Worm (Caenorhabditis elegans): ENCODE data around the gene arrd-7.
A peak's percentile ranks its signal among the peaks of the same experiment; 100 is the strongest.

arrd-7 gene

ce11 chrII:12064680-12065135 lies 2.3 kb upstream of the arrd-7 start, which contains the start of gene arrd-8:
arrd-8 (plus strand) TSS chrII:12065085.
- TF ChIP-seq sma-9 (GFP tag; optimal IDR thresholded peaks at IDR 0.05) (peak; percentile 57), sma-9 (tag; optimal IDR thresholded peaks at IDR 0.05) (no peak), fos-1 (tag; optimal IDR thresholded peaks at IDR 0.05) (peak; percentile 85), F13H6.1 (tag; optimal IDR thresholded peaks at IDR 0.05) (no peak), gmeb-1 (tag; optimal IDR thresholded peaks at IDR 0.05) (peak; percentile 4)

ce11 chrII:12063076-12063475 lies 655 bp upstream of the arrd-7 start:
- no peak for TF ChIP-seq nhr-10 (tag; optimal IDR thresholded peaks at IDR 0.05)
- TF ChIP-seq fos-1 (tag; optimal IDR thresholded peaks at IDR 0.05) = peak; percentile 99
- TF ChIP-seq sma-9 (GFP tag; optimal IDR thresholded peaks at IDR 0.05) = peak; percentile 13
- no peak for TF ChIP-seq sma-9 (tag; optimal IDR thresholded peaks at IDR 0.05)
- no peak for TF ChIP-seq mbf-1 (tag; optimal IDR thresholded peaks at IDR 0.05)
- TF ChIP-seq nhr-23 (tag; optimal IDR thresholded peaks at IDR 0.05) = no peak
- TF ChIP-seq gmeb-1 (tag; optimal IDR thresholded peaks at IDR 0.05) = peak; percentile 30
- no peak for TF ChIP-seq ztf-11 (tag; optimal IDR thresholded peaks at IDR 0.05)

- TF ChIP-seq sma-9 (GFP tag; optimal IDR thresholded peaks at IDR 0.05) (no peak), sma-9 (tag; optimal IDR thresholded peaks at IDR 0.05) (no peak), nhr-23 (tag; optimal IDR thresholded peaks at IDR 0.05) (no peak), alr-1 (tag; optimal IDR thresholded peaks at IDR 0.05) (no peak), blmp-1 (tag; optimal IDR thresholded peaks at IDR 0.05; ENCODE audit: insufficient read depth) (no peak), elt-3 (tag; optimal IDR thresholded peaks at IDR 0.05) (no peak), zag-1 (tag; optimal IDR thresholded peaks at IDR 0.05) (no peak), unc-62 (GFP tag; optimal IDR thresholded peaks at IDR 0.05) (no peak), ztf-11 (tag; optimal IDR thresholded peaks at IDR 0.05) (no peak), unc-55 (GFP tag; optimal IDR thresholded peaks at IDR 0.05) (no peak), nhr-25 (tag; optimal IDR thresholded peaks at IDR 0.05) (peak; percentile 56), nhr-11 (tag; optimal IDR thresholded peaks at IDR 0.05) (no peak), nhr-21 (tag; optimal IDR thresholded peaks at IDR 0.05) (peak; percentile 6), ztf-4 (tag; optimal IDR thresholded peaks at IDR 0.05) (no peak)
Measured at ce11 chrII:12059872-12060271, 2.5 kb downstream of the arrd-7 start.

ce11 chrII:12058298-12058697 lies 4.1 kb downstream of the arrd-7 start:
- TF ChIP-seq nhr-6 (tag; optimal IDR thresholded peaks at IDR 0.05) (no peak), sem-4 (tag; optimal IDR thresholded peaks at IDR 0.05) (no peak), sma-3 (GFP tag; optimal IDR thresholded peaks at IDR 0.05) (peak; percentile 18), unc-55 (GFP tag; optimal IDR thresholded peaks at IDR 0.05) (no peak), nhr-129 (tag; optimal IDR thresholded peaks at IDR 0.05) (no peak), aly-2 (tag; optimal IDR thresholded peaks at IDR 0.05) (no peak), ama-1 (optimal IDR thresholded peaks at IDR 0.05) (peak; percentile 34), ceh-82 (tag; optimal IDR thresholded peaks at IDR 0.05) (no peak), nhr-77 (tag; optimal IDR thresholded peaks at IDR 0.05) (no peak), egl-27 (tag; optimal IDR thresholded peaks at IDR 0.05) (no peak), lin-39 (tag; optimal IDR thresholded peaks at IDR 0.05) (no peak), blmp-1 (tag; optimal IDR thresholded peaks at IDR 0.05; ENCODE audit: insufficient read depth) (no peak), sma-9 (GFP tag; optimal IDR thresholded peaks at IDR 0.05) (no peak), sma-9 (tag; optimal IDR thresholded peaks at IDR 0.05) (no peak), nhr-10 (tag; optimal IDR thresholded peaks at IDR 0.05) (no peak), ceh-16 (tag; optimal IDR thresholded peaks at IDR 0.05) (no peak)

- TF ChIP-seq lin-13 (GFP tag; optimal IDR thresholded peaks at IDR 0.05) = peak; percentile 5
- TF ChIP-seq Y55F3AM.14 (GFP tag; optimal IDR thresholded peaks at IDR 0.05) = no peak
Measured at ce11 chrII:12055408-12056140, 6.8 kb downstream of the arrd-7 start.

- TF ChIP-seq skn-1 (tag; optimal IDR thresholded peaks at IDR 0.05) (no peak), ama-1 (optimal IDR thresholded peaks at IDR 0.05) (peak; percentile 50), lsy-2 (tag; optimal IDR thresholded peaks at IDR 0.05) (no peak), nhr-11 (tag; optimal IDR thresholded peaks at IDR 0.05) (no peak), aly-2 (tag; optimal IDR thresholded peaks at IDR 0.05) (no peak), nhr-129 (tag; optimal IDR thresholded peaks at IDR 0.05) (no peak), ceh-16 (tag; optimal IDR thresholded peaks at IDR 0.05) (no peak), nhr-25 (tag; optimal IDR thresholded peaks at IDR 0.05) (peak; percentile 14), nhr-23 (tag; optimal IDR thresholded peaks at IDR 0.05) (no peak)
Measured at ce11 chrII:12054558-12054957, 7.9 kb downstream of the arrd-7 start.

Measured in whole organism, L2 larva.